Fruit fly (Drosophila melanogaster): Measurements from ENCODE around the gene CG2186.

CG2186 gene

dm6 chrX:10854686-10855085, 2.8 kb upstream of the CG2186 start, which contains the start of gene feo (continued):
- no peak for TF ChIP-seq CG2889 (GFP tag; IDR thresholded peaks at IDR 0.05)
- no peak for TF ChIP-seq CG9727 (GFP tag; optimal IDR thresholded peaks at IDR 0.05)
- no peak for TF ChIP-seq cas (GFP tag; IDR thresholded peaks at IDR 0.05)
- TF ChIP-seq Jarid2 (GFP tag; optimal IDR thresholded peaks at IDR 0.05): no peak
- no peak for TF ChIP-seq Ets65A (GFP tag)
- no peak for TF ChIP-seq sna (GFP tag; IDR thresholded peaks at IDR 0.05; ENCODE audit: partially characterized antibody)
- TF ChIP-seq CG11723 (GFP tag; optimal IDR thresholded peaks at IDR 0.05): no peak
- TF ChIP-seq CG14860 (GFP tag; IDR thresholded peaks at IDR 0.05; ENCODE audit: partially characterized antibody): no peak
- no peak for TF ChIP-seq CG3163 (GFP tag; optimal IDR thresholded peaks at IDR 0.05)
- TF ChIP-seq CG4282 (GFP tag; optimal IDR thresholded peaks at IDR 0.05): no peak
- TF ChIP-seq CG5180 (GFP tag; optimal IDR thresholded peaks at IDR 0.05): no peak
- TF ChIP-seq gro (GFP tag; optimal IDR thresholded peaks at IDR 0.05): no peak
- peak; percentile 42 for TF ChIP-seq trem (tag; optimal IDR thresholded peaks at IDR 0.05)
- TF ChIP-seq CG18011 (GFP tag; optimal IDR thresholded peaks at IDR 0.05): no peak
- no peak for TF ChIP-seq Nf-YA (GFP tag; IDR thresholded peaks at IDR 0.05)
- TF ChIP-seq CG16779 (GFP tag; IDR thresholded peaks at IDR 0.05): no peak
- TF ChIP-seq CG9797 (GFP tag; optimal IDR thresholded peaks at IDR 0.05): peak; percentile 4
- no peak for TF ChIP-seq Stat92E (GFP tag; optimal IDR thresholded peaks at IDR 0.05)
- TF ChIP-seq CkIIα-i1 (GFP tag; IDR thresholded peaks at IDR 0.05): no peak
- TF ChIP-seq insv (GFP tag; optimal IDR thresholded peaks at IDR 0.05): peak in 1 of 2 experiments; percentile 4
- TF ChIP-seq ind (GFP tag; optimal IDR thresholded peaks at IDR 0.05): no peak
- peak; percentile 95 for TF ChIP-seq Myb (GFP tag; optimal IDR thresholded peaks at IDR 0.05)
- TF ChIP-seq nerfin-1 (tag; optimal IDR thresholded peaks at IDR 0.05): no peak
- TF ChIP-seq inv (GFP tag; IDR thresholded peaks at IDR 0.05; ENCODE audit: partially characterized antibody): no peak
- TF ChIP-seq Oaz (GFP tag; IDR thresholded peaks at IDR 0.05): no peak
- no peak for TF ChIP-seq CG11696 (GFP tag; IDR thresholded peaks at IDR 0.05)
- TF ChIP-seq ERR (GFP tag; optimal IDR thresholded peaks at IDR 0.05): no peak
- TF ChIP-seq Ada2b (GFP tag; IDR thresholded peaks at IDR 0.05): no peak
- TF ChIP-seq Abd-B (GFP tag; optimal IDR thresholded peaks at IDR 0.05): no peak
- no peak for TF ChIP-seq CG14667 (GFP tag; IDR thresholded peaks at IDR 0.05)
- TF ChIP-seq CG32772 (GFP tag; IDR thresholded peaks at IDR 0.05): no peak
- TF ChIP-seq CG3726 (GFP tag; IDR thresholded peaks at IDR 0.05): no peak
- TF ChIP-seq tio (GFP tag; optimal IDR thresholded peaks at IDR 0.05): no peak
- TF ChIP-seq Vsx1 (GFP tag; optimal IDR thresholded peaks at IDR 0.05): no peak
- TF ChIP-seq CG17802 (tag; optimal IDR thresholded peaks at IDR 0.05): no peak
- TF ChIP-seq yki (optimal IDR thresholded peaks at IDR 0.05): no peak
- no peak for TF ChIP-seq CG15601 (tag; optimal IDR thresholded peaks at IDR 0.05)
- no peak for TF ChIP-seq CG8388 (GFP tag; optimal IDR thresholded peaks at IDR 0.05)
- TF ChIP-seq CG12071 (GFP tag; optimal IDR thresholded peaks at IDR 0.05): no peak
- TF ChIP-seq CG17361 (GFP tag; IDR thresholded peaks at IDR 0.05): no peak
- no peak for TF ChIP-seq CHES-1-like (GFP tag; optimal IDR thresholded peaks at IDR 0.05)
- TF ChIP-seq CG12659 (GFP tag; optimal IDR thresholded peaks at IDR 0.05): peak; percentile 21
- TF ChIP-seq CoRest (tag; optimal IDR thresholded peaks at IDR 0.05): peak; percentile 46
- TF ChIP-seq otp (GFP tag; IDR thresholded peaks at IDR 0.05): no peak
- TF ChIP-seq Sox100B (GFP tag; optimal IDR thresholded peaks at IDR 0.05): no peak
- TF ChIP-seq Blimp-1 (GFP tag; optimal IDR thresholded peaks at IDR 0.05): no peak
- TF ChIP-seq sug (tag; optimal IDR thresholded peaks at IDR 0.05): peak; percentile 4
- TF ChIP-seq MBD-R2 (GFP tag; IDR thresholded peaks at IDR 0.05): peak; percentile 37; the same call in 1 of the 2 replicates
- TF ChIP-seq maf-S (GFP tag; optimal IDR thresholded peaks at IDR 0.05): no peak
- no peak for TF ChIP-seq CG15011 (GFP tag; optimal IDR thresholded peaks at IDR 0.05)
- no peak for TF ChIP-seq Fer2 (tag; optimal IDR thresholded peaks at IDR 0.05)
- no peak for TF ChIP-seq CG8765 (GFP tag; IDR thresholded peaks at IDR 0.05)

Data from whole organism, embryonic.